Fruit fly (Drosophila melanogaster): Measurements from ENCODE around the gene CG32816.

DNA sequence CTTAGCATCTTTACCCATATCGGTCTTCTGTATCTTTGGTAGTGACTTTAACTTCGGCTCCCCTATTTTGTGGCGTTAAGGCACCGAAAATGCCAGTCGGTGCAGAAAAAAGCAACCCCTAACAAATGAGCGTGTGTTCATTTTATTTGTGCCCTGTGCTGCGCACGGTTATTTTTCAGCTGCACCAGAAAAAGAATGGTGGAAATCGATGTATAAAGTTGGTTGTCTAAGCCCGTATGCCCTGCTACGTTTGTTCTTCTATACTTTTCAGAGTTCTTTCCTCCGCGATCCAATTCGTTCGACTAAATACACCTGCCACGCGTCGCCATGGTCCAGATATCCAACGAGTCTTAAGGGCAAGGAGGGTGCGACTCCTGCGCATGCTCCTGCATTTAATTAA is 77.5 kb downstream of the CG32816 start:
- TF ChIP-seq psq (optimal IDR thresholded peaks at IDR 0.05) (no peak), EcR (GFP tag; optimal IDR thresholded peaks at IDR 0.05) (no peak), usp (GFP tag; optimal IDR thresholded peaks at IDR 0.05) (no peak), CG8478 (optimal IDR thresholded peaks at IDR 0.05) (no peak), pan (optimal IDR thresholded peaks at IDR 0.05) (no peak), Dll (optimal IDR thresholded peaks at IDR 0.05) (no peak)
